Fruit fly (Drosophila melanogaster) whole organism, embryonic: ENCODE measurements around the gene GlnRS.

Experiments
- Ada2b ChIP-seq: fragments of 200-800 bp; sonication (Bioruptor generic); IDR thresholded peaks from 2 replicates; pipeline ENCODE4 v1.3.6; 2022; ENCODE audit warnings: missing biosample characterization, missing genetic modification characterization
- CG10462 ChIP-seq: fragments of 200-800 bp; sonication (Bioruptor generic); optimal IDR thresholded peaks from 2 replicates; lab custom pipeline; 2016; ENCODE audit warnings: missing biosample characterization, missing genetic modification characterization
- CG12769 ChIP-seq: fragments of 200-800 bp; sonication (Bioruptor generic); optimal IDR thresholded peaks from 2 replicates; lab custom pipeline; 2019; ENCODE audit warnings: missing biosample characterization, mild to moderate bottlenecking, missing genetic modification characterization, moderate library complexity
- CG12942 ChIP-seq: fragments of 200-800 bp; sonication (Bioruptor generic); optimal IDR thresholded peaks from 3 replicates; lab custom pipeline; 2016; ENCODE audit warnings: missing biosample characterization, missing genetic modification characterization
- CG13287 ChIP-seq: fragments of 200-800 bp; sonication (Bioruptor generic); IDR thresholded peaks from 2 replicates; pipeline ENCODE4 v1.3.6; 2022; ENCODE audit warnings: missing biosample characterization, missing genetic modification characterization; ENCODE audit not compliant: partially characterized antibody
- CG13894 ChIP-seq: fragments of 200-800 bp; sonication (Bioruptor generic); optimal IDR thresholded peaks from 3 replicates; lab custom pipeline; 2018; ENCODE audit warnings: missing biosample characterization, mild to moderate bottlenecking, missing genetic modification characterization, moderate library complexity
- CG16779 ChIP-seq: fragments of 200-800 bp; sonication (Bioruptor generic); IDR thresholded peaks from 2 replicates; pipeline ENCODE4 v1.3.6; 2022; ENCODE audit warnings: missing biosample characterization, missing genetic modification characterization
- CG2199 ChIP-seq: fragments of 200-800 bp; sonication (Bioruptor generic); IDR thresholded peaks from 3 replicates; pipeline ENCODE4 v1.3.6; 2022; ENCODE audit warnings: missing biosample characterization, missing genetic modification characterization
- CG5953 ChIP-seq: fragments of 200-800 bp; sonication (Bioruptor generic); IDR thresholded peaks from 2 replicates; pipeline ENCODE4 v1.3.6; 2022; ENCODE audit warnings: missing biosample characterization, missing genetic modification characterization
- CG8290 ChIP-seq, 3 experiments: fragments of 200-800 bp; sonication (Bioruptor generic); optimal IDR thresholded peaks; 2 replicates each; lab custom pipeline; 2016 to 2019; ENCODE audit warnings: missing biosample characterization in 3 of 3, missing genetic modification characterization in 3 of 3, mild to moderate bottlenecking in 2 of 3, moderate library complexity in 1 of 3
- CG9932 ChIP-seq: fragments of 200-800 bp; sonication (Bioruptor generic); IDR thresholded peaks from 2 replicates; pipeline ENCODE4 v1.3.6; 2022; ENCODE audit warnings: missing biosample characterization, missing genetic modification characterization
- HHEX ChIP-seq: fragments of 200-800 bp; sonication (Bioruptor generic); optimal IDR thresholded peaks from 3 replicates; lab custom pipeline; 2017; ENCODE audit warnings: missing biosample characterization, mild to moderate bottlenecking, missing genetic modification characterization, missing genetic modification reagents
- HLHmδ ChIP-seq: fragments of 200-800 bp; sonication (Bioruptor generic); optimal IDR thresholded peaks from 2 replicates; lab custom pipeline; 2018; ENCODE audit warnings: missing biosample characterization, mild to moderate bottlenecking, missing genetic modification characterization, moderate library complexity
- HmgD ChIP-seq: fragments of 200-800 bp; sonication (Bioruptor generic); optimal IDR thresholded peaks from 3 replicates; lab custom pipeline; 2016; ENCODE audit warnings: missing biosample characterization, missing genetic modification characterization
- Hr78 ChIP-seq, 2 experiments: fragments of 200-800 bp in 1 of 2; fragments of >200 bp in 1 of 2; sonication (Bioruptor generic) in 1 of 2; optimal IDR thresholded peaks; 2 replicates each; lab custom pipeline; 2017 to 2019; ENCODE audit warnings: missing biosample characterization in 2 of 2, missing genetic modification characterization in 2 of 2, mild to moderate bottlenecking in 1 of 2, moderate library complexity in 1 of 2
- Jarid2 ChIP-seq: fragments of 200-800 bp; sonication (Bioruptor generic); optimal IDR thresholded peaks from 3 replicates; lab custom pipeline; 2017; ENCODE audit warnings: mild to moderate bottlenecking, missing biosample characterization, missing genetic modification reagents, missing genetic modification characterization
- Med ChIP-seq: fragments of 200-800 bp; sonication (Bioruptor generic); peaks from one replicate; lab custom pipeline; 2016; ENCODE audit warnings: missing biosample characterization, missing genetic modification characterization, mild to moderate bottlenecking, inconsistent platforms, moderate library complexity
- Mes4 ChIP-seq: fragments of 200-800 bp; sonication (Bioruptor generic); optimal IDR thresholded peaks from 2 replicates; lab custom pipeline; 2016; ENCODE audit warnings: missing biosample characterization, missing genetic modification characterization
- Mrtf ChIP-seq: fragments of 200-800 bp; sonication (Bioruptor generic); IDR thresholded peaks from 3 replicates; pipeline ENCODE4 v1.3.6; 2022; ENCODE audit warnings: missing biosample characterization, missing genetic modification characterization
- Sin3A ChIP-seq: fragments of >200 bp; optimal IDR thresholded peaks from 2 replicates; lab custom pipeline; 2018
- YL-1 ChIP-seq: fragments of 200-800 bp; sonication (Bioruptor generic); optimal IDR thresholded peaks from 3 replicates; lab custom pipeline; 2017; ENCODE audit warnings: missing biosample characterization, mild to moderate bottlenecking, missing genetic modification characterization
- ac ChIP-seq: fragments of 200-800 bp; sonication (Bioruptor generic); optimal IDR thresholded peaks from 3 replicates; lab custom pipeline; 2017; ENCODE audit warnings: missing biosample characterization, mild to moderate bottlenecking, missing genetic modification characterization
- br ChIP-seq: fragments of >200 bp; optimal IDR thresholded peaks from 2 replicates; lab custom pipeline; 2017
- caup ChIP-seq: fragments of 200-800 bp; sonication (Bioruptor generic); optimal IDR thresholded peaks from 3 replicates; lab custom pipeline; 2017; ENCODE audit warnings: missing biosample characterization, mild to moderate bottlenecking, missing genetic modification characterization, moderate library complexity; ENCODE audit not compliant: severe bottlenecking
- cg ChIP-seq: fragments of 200-800 bp; sonication (Bioruptor generic); optimal IDR thresholded peaks from 3 replicates; lab custom pipeline; 2019; ENCODE audit warnings: missing biosample characterization, mild to moderate bottlenecking, missing genetic modification characterization, moderate library complexity
- chinmo ChIP-seq: fragments of 200-800 bp; sonication (Bioruptor generic); IDR thresholded peaks from 4 replicates; pipeline ENCODE4 v1.3.6; 2022; ENCODE audit warnings: missing biosample characterization, missing genetic modification characterization; ENCODE audit not compliant: partially characterized antibody
- disco-r ChIP-seq: fragments of 200-800 bp; sonication (Bioruptor generic); optimal IDR thresholded peaks from 2 replicates; lab custom pipeline; 2016; ENCODE audit warnings: missing biosample characterization, missing genetic modification characterization
- exex ChIP-seq: fragments of 200-800 bp; sonication (Bioruptor generic); optimal IDR thresholded peaks from 4 replicates; lab custom pipeline; 2018; ENCODE audit warnings: missing biosample characterization, mild to moderate bottlenecking, missing genetic modification characterization, moderate library complexity
- fru ChIP-seq: fragments of >200 bp; optimal IDR thresholded peaks from 2 replicates; lab custom pipeline; 2017
- gce ChIP-seq: fragments of 200-800 bp; sonication (Bioruptor generic); IDR thresholded peaks from 3 replicates; pipeline ENCODE4 v1.3.6; 2022; ENCODE audit warnings: missing biosample characterization, missing genetic modification characterization
- gcm2 ChIP-seq: fragments of 200-800 bp; sonication (Bioruptor generic); optimal IDR thresholded peaks from 2 replicates; lab custom pipeline; 2016; ENCODE audit warnings: missing biosample characterization, missing genetic modification characterization
- insv ChIP-seq, 2 experiments: fragments of 200-800 bp; sonication (Bioruptor generic); optimal IDR thresholded peaks; 3 replicates each; lab custom pipeline; 2016 to 2018; ENCODE audit warnings: missing biosample characterization in 2 of 2, missing genetic modification characterization in 2 of 2
- lab ChIP-seq: fragments of 200-800 bp; sonication (Bioruptor generic); optimal IDR thresholded peaks from 3 replicates; lab custom pipeline; 2017; ENCODE audit warnings: missing biosample characterization, missing genetic modification characterization, mild to moderate bottlenecking, moderate library complexity, missing genetic modification reagents
- luna ChIP-seq: fragments of 200-800 bp; sonication (Bioruptor generic); optimal IDR thresholded peaks from 2 replicates; lab custom pipeline; 2016; ENCODE audit warnings: missing biosample characterization, missing genetic modification characterization
- mirr ChIP-seq: fragments of 200-800 bp; sonication (Bioruptor generic); optimal IDR thresholded peaks from 3 replicates; lab custom pipeline; 2018; ENCODE audit warnings: missing biosample characterization, mild to moderate bottlenecking, missing genetic modification characterization
- oc ChIP-seq: fragments of 200-800 bp; sonication (Bioruptor generic); optimal IDR thresholded peaks from 2 replicates; lab custom pipeline; 2018; ENCODE audit warnings: missing biosample characterization, mild to moderate bottlenecking, missing genetic modification characterization, moderate library complexity
- pan ChIP-seq, 4 experiments: fragments of >200 bp in 3 of 4; fragments of 200-800 bp in 1 of 4; sonication (Bioruptor generic) in 1 of 4; optimal IDR thresholded peaks in 3 of 4; IDR thresholded peaks in 1 of 4; 2 replicates each; pipeline versions ENCODE4 v1.3.6 to Lab custom; 2017 to 2022; ENCODE audit warnings: missing biosample characterization in 2 of 4, missing genetic modification characterization in 2 of 4, mixed read lengths in 1 of 4
- psq ChIP-seq: fragments of 200-800 bp; sonication (Bioruptor generic); optimal IDR thresholded peaks from 2 replicates; lab custom pipeline; 2017; ENCODE audit warnings: missing biosample characterization, missing genetic modification characterization
- repo ChIP-seq: fragments of 200-800 bp; sonication (Bioruptor generic); optimal IDR thresholded peaks from 2 replicates; lab custom pipeline; 2016; ENCODE audit warnings: missing biosample characterization, missing genetic modification characterization
- ro ChIP-seq: fragments of 200-800 bp; sonication (Bioruptor generic); IDR thresholded peaks from 2 replicates; pipeline ENCODE4 v1.3.6; 2022; ENCODE audit warnings: missing biosample characterization, missing genetic modification characterization
- scrt ChIP-seq: fragments of 200-800 bp; sonication (Bioruptor generic); optimal IDR thresholded peaks from 2 replicates; lab custom pipeline; 2018; ENCODE audit warnings: missing biosample characterization, mild to moderate bottlenecking, missing genetic modification characterization, moderate library complexity
- sd ChIP-seq: fragments of 200-800 bp; sonication (Bioruptor generic); optimal IDR thresholded peaks from 3 replicates; lab custom pipeline; 2018; ENCODE audit warnings: missing biosample characterization, mild to moderate bottlenecking, missing genetic modification characterization, moderate library complexity
- sim ChIP-seq: fragments of 200-800 bp; sonication (Bioruptor generic); IDR thresholded peaks from 2 replicates; pipeline ENCODE4 v1.3.6; 2022; ENCODE audit warnings: missing biosample characterization, missing genetic modification characterization
- stc ChIP-seq: fragments of 200-800 bp; sonication (Bioruptor generic); IDR thresholded peaks from 2 replicates; pipeline ENCODE4 v1.3.6; 2022; ENCODE audit warnings: missing biosample characterization, missing genetic modification characterization
- sug ChIP-seq: fragments of 200-800 bp; optimal IDR thresholded peaks from 2 replicates; lab custom pipeline; 2019; ENCODE audit warnings: missing biosample characterization, mild to moderate bottlenecking, missing genetic modification characterization, moderate library complexity

Gene GlnRS

dm6 chr3R:25309175-25309574 is 43.7 kb upstream of the GlnRS start (continued):
- TF ChIP-seq gce (GFP tag; lab: Robert Waterston, UW), result no peak
- TF ChIP-seq sd (tag; lab: Kevin White, UChicago), result peak; percentile 3
- no peak for TF ChIP-seq HHEX (GFP tag; lab: Kevin White, UChicago)
- no peak for TF ChIP-seq CG10462 (GFP tag; lab: Kevin White, UChicago)
- peak; percentile 19 for TF ChIP-seq CG12769 (tag; lab: Kevin White, UChicago)
- no peak for TF ChIP-seq gcm2

- TF ChIP-seq ac (no peak), fru (lab: Kevin White, UChicago) (no peak), sug (tag; lab: Kevin White, UChicago) (peak; percentile 38), sim (GFP tag; lab: Robert Waterston, UW) (no peak), gcm2 (no peak), ro (GFP tag; lab: Robert Waterston, UW) (no peak), psq (GFP tag; lab: Kevin White, UChicago) (no peak), CG13287 (peak; percentile 20; the same call in 1 of the 2 replicates), Jarid2 (GFP tag; lab: Kevin White, UChicago) (peak; percentile 46), luna (GFP tag; lab: Kevin White, UChicago) (no peak), Mrtf (GFP tag; lab: Robert Waterston, UW) (no peak), exex (tag; lab: Kevin White, UChicago) (peak; percentile 41), CG8290 (GFP tag; optimal IDR thresholded peaks at IDR 0.05; lab: Kevin White, UChicago) (no peak), CG8290 (tag; optimal IDR thresholded peaks at IDR 0.05; lab: Kevin White, UChicago) (peak in 1 of 2 experiments; percentile 53), CG5953 (GFP tag; lab: Robert Waterston, UW) (no peak), HmgD (GFP tag; lab: Kevin White, UChicago) (no peak), mirr (peak; percentile 73), CG16779 (no peak), CG12769 (tag; lab: Kevin White, UChicago) (peak; percentile 51), Hr78 (GFP tag; optimal IDR thresholded peaks at IDR 0.05; lab: Kevin White, UChicago) (peak in 1 of 2 experiments; percentile 63), caup (no peak), stc (GFP tag; lab: Robert Waterston, UW) (no peak), Med (peak; percentile 11), insv (GFP tag; optimal IDR thresholded peaks at IDR 0.05; lab: Kevin White, UChicago) (no peak), CG9932 (GFP tag; lab: Robert Waterston, UW) (no peak), chinmo (GFP tag; lab: Robert Waterston, UW) (peak; percentile 87; the same call in 2 of the 4 replicates), pan (optimal IDR thresholded peaks at IDR 0.05; lab: Kevin White, UChicago) (no peak), pan (GFP tag; optimal IDR thresholded peaks at IDR 0.05 in 1 of 2, IDR thresholded peaks at IDR 0.05 in 1 of 2) (no peak), scrt (no peak), Ada2b (GFP tag; lab: Robert Waterston, UW) (no peak), HLHmδ (no peak), cg (GFP tag; lab: Kevin White, UChicago) (peak; percentile 61), br (lab: Kevin White, UChicago) (no peak), Sin3A (lab: Kevin White, UChicago) (no peak), lab (GFP tag; lab: Kevin White, UChicago) (peak; percentile 2), sd (tag; lab: Kevin White, UChicago) (peak; percentile 43), Mes4 (no peak), CG13894 (peak; percentile 37), oc (no peak), disco-r (GFP tag; lab: Kevin White, UChicago) (no peak), CG2199 (GFP tag; lab: Robert Waterston, UW) (peak; percentile 40; the same call in 1 of the 3 replicates), YL-1 (GFP tag; lab: Kevin White, UChicago) (no peak), CG12942 (no peak), repo (GFP tag; lab: Kevin White, UChicago) (no peak)
These were observed 42.7 kb upstream of the GlnRS start, which contains the start of gene CG10550 for dm6 chr3R:25308228-25308627. CG10550 (minus strand) TSS chr3R:25308391.
